Worm (Caenorhabditis elegans): Measurements from ENCODE around the gene dmd-7.

DNA sequence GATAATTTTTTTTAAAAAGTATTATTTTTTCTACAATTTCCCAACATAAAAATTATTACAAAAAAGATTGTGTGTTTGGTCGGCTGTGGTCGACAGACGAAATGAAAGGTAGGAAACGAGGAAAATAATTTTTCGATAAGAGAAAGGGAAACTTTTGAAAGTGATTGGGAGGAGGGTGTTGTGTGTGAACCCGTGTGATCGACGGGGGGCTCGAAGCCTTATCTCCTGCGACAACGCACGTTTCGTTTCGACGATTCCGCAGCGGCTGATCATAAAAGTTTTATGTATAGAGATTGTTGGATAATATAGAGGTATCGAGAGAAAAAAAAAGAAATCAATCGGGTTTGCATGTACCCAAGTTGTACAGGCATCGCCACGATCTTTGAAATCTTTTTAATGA, 3.5 kb upstream of the dmd-7 start:
- TF ChIP-seq mab-5 (tag; optimal IDR thresholded peaks at IDR 0.05) (no peak), mep-1 (tag; optimal IDR thresholded peaks at IDR 0.05) (no peak), ces-1 (GFP tag; optimal IDR thresholded peaks at IDR 0.05) (no peak), nhr-76 (tag; optimal IDR thresholded peaks at IDR 0.05) (no peak), blmp-1 (tag; optimal IDR thresholded peaks at IDR 0.05) (no peak), mls-2 (tag; optimal IDR thresholded peaks at IDR 0.05) (no peak), nhr-28 (tag; optimal IDR thresholded peaks at IDR 0.05) (no peak)
